Fruit fly (Drosophila melanogaster) whole organism, wandering third instar larva: ENCODE results near the gene RpS28b.

Source experiments
- CG32264 ChIP-seq: fragments of 200-800 bp; sonication (Bioruptor generic); optimal IDR thresholded peaks from 2 replicates; lab custom pipeline; 2016; ENCODE audit warnings: missing biosample characterization, missing genetic modification characterization
- CrebA ChIP-seq: fragments of 200-800 bp; sonication (Bioruptor generic); optimal IDR thresholded peaks from 2 replicates; lab custom pipeline; 2016; ENCODE audit warnings: missing biosample characterization, mild to moderate bottlenecking, missing genetic modification characterization, borderline replicate concordance
- Dfd ChIP-seq: fragments of >200 bp; optimal IDR thresholded peaks from 2 replicates; lab custom pipeline; 2017; ENCODE audit warnings: missing biosample characterization, missing genetic modification characterization
- Dif ChIP-seq: fragments of 200-275, 200-300 bp; sonication (Bioruptor generic); optimal IDR thresholded peaks from 2 replicates; lab custom pipeline; 2018; ENCODE audit warnings: missing biosample characterization, missing genetic modification characterization; ENCODE audit not compliant: partially characterized antibody
- GATAd ChIP-seq: sonication (Bioruptor generic); optimal IDR thresholded peaks from 2 replicates; lab custom pipeline; 2016; ENCODE audit warnings: missing biosample characterization, missing genetic modification characterization
- HLH106 ChIP-seq: fragments of 200-800 bp; optimal IDR thresholded peaks from 3 replicates; lab custom pipeline; 2019; ENCODE audit warnings: missing biosample characterization, mild to moderate bottlenecking, missing genetic modification characterization, moderate library complexity
- Hnf4 ChIP-seq: fragments of 200-800 bp; sonication (Bioruptor generic); optimal IDR thresholded peaks from 2 replicates; lab custom pipeline; 2016; ENCODE audit warnings: missing biosample characterization, mild to moderate bottlenecking, missing genetic modification characterization
- Hr78 ChIP-seq: fragments of >200 bp; optimal IDR thresholded peaks from 2 replicates; lab custom pipeline; 2017; ENCODE audit warnings: missing biosample characterization, missing genetic modification characterization
- Hr83 ChIP-seq: fragments of 200-300 bp; sonication (Bioruptor generic); optimal IDR thresholded peaks from 2 replicates; lab custom pipeline; 2016; ENCODE audit warnings: missing biosample characterization, mild to moderate bottlenecking, missing genetic modification characterization, moderate library complexity; ENCODE audit not compliant: poor library complexity, severe bottlenecking
- Jra ChIP-seq: sonication (Bioruptor generic); optimal IDR thresholded peaks from 2 replicates; lab custom pipeline; 2016; ENCODE audit warnings: missing biosample characterization, missing genetic modification characterization
- N ChIP-seq: fragments of >200 bp; optimal IDR thresholded peaks from 2 replicates; lab custom pipeline; 2018; ENCODE audit warnings: missing biosample characterization, missing external identifiers, missing genetic modification characterization
- Rel ChIP-seq, 2 experiments: fragments of 200-800 bp; sonication (Bioruptor generic) in 1 of 2; optimal IDR thresholded peaks; 2 replicates in 1 of 2; 3 replicates in 1 of 2; lab custom pipeline; 2016 to 2019; ENCODE audit warnings: mild to moderate bottlenecking in 2 of 2, missing biosample characterization in 2 of 2, missing genetic modification characterization in 2 of 2, moderate library complexity in 1 of 2
- Sp1 ChIP-seq: fragments of 200-800 bp; sonication (Bioruptor generic); optimal IDR thresholded peaks from 3 replicates; lab custom pipeline; 2019; ENCODE audit warnings: missing biosample characterization, mild to moderate bottlenecking, missing genetic modification characterization, moderate library complexity
- br ChIP-seq: fragments of 200-800 bp; sonication (Bioruptor generic); optimal IDR thresholded peaks from 2 replicates; lab custom pipeline; 2016; ENCODE audit warnings: missing biosample characterization, missing genetic modification characterization
- brk ChIP-seq: fragments of 200-800 bp; sonication (Bioruptor generic); optimal IDR thresholded peaks from 2 replicates; lab custom pipeline; 2016; ENCODE audit warnings: missing biosample characterization, mild to moderate bottlenecking, missing genetic modification characterization
- dl ChIP-seq, 2 experiments: fragments of 175-275, 200-275 bp in 1 of 2; fragments of 200-275 bp in 1 of 2; sonication (Bioruptor generic); optimal IDR thresholded peaks; lab custom pipeline; 2018; ENCODE audit warnings: mild to moderate bottlenecking in 2 of 2, missing biosample characterization in 2 of 2, missing genetic modification characterization in 2 of 2, moderate library complexity in 2 of 2; ENCODE audit not compliant: partially characterized antibody in 2 of 2, insufficient read depth in 1 of 2
- dmrt93B ChIP-seq: fragments of 200-800 bp; sonication (Bioruptor generic); optimal IDR thresholded peaks from 2 replicates; lab custom pipeline; 2018; ENCODE audit warnings: missing biosample characterization, mild to moderate bottlenecking, missing genetic modification characterization
- dsf ChIP-seq: sonication (Bioruptor generic); optimal IDR thresholded peaks from 2 replicates; lab custom pipeline; 2016; ENCODE audit warnings: missing biosample characterization, missing genetic modification characterization, borderline replicate concordance
- ey ChIP-seq: fragments of 200-800 bp; sonication (Bioruptor generic); optimal IDR thresholded peaks from 2 replicates; lab custom pipeline; 2016; ENCODE audit warnings: missing biosample characterization, missing genetic modification characterization
- foxo ChIP-seq, 2 experiments: fragments of 200-800 bp; sonication (Bioruptor generic); optimal IDR thresholded peaks; 2 replicates in 1 of 2; 3 replicates in 1 of 2; lab custom pipeline; 2016 to 2017; ENCODE audit warnings: missing biosample characterization in 2 of 2, missing genetic modification characterization in 2 of 2
- fru ChIP-seq: fragments of 200-800 bp; sonication (Bioruptor generic); optimal IDR thresholded peaks from 3 replicates; lab custom pipeline; 2016; ENCODE audit warnings: missing biosample characterization, mild to moderate bottlenecking, missing genetic modification characterization
- h ChIP-seq: fragments of 200-800 bp; sonication (Bioruptor generic); optimal IDR thresholded peaks from 3 replicates; lab custom pipeline; 2016; ENCODE audit warnings: missing biosample characterization, mild to moderate bottlenecking, missing genetic modification characterization
- psq ChIP-seq: fragments of 200-800 bp; sonication (Bioruptor generic); optimal IDR thresholded peaks from 3 replicates; lab custom pipeline; 2017; ENCODE audit warnings: missing biosample characterization, mild to moderate bottlenecking, missing genetic modification characterization, moderate library complexity
- rgr ChIP-seq: fragments of 200-800 bp; sonication (Bioruptor generic); optimal IDR thresholded peaks from 3 replicates; lab custom pipeline; 2016; ENCODE audit warnings: missing biosample characterization, mild to moderate bottlenecking, missing genetic modification characterization
- sage ChIP-seq: fragments of 200-800 bp; sonication (Bioruptor generic); optimal IDR thresholded peaks from 2 replicates; lab custom pipeline; 2016; ENCODE audit warnings: missing biosample characterization, mild to moderate bottlenecking, missing genetic modification characterization
- sv ChIP-seq: fragments of 200-800 bp; sonication (Bioruptor generic); optimal IDR thresholded peaks from 3 replicates; lab custom pipeline; 2016; ENCODE audit warnings: missing biosample characterization, missing genetic modification characterization
- tai ChIP-seq: sonication (Bioruptor generic); optimal IDR thresholded peaks from 2 replicates; lab custom pipeline; 2016; ENCODE audit warnings: missing biosample characterization, missing genetic modification characterization
- usp ChIP-seq: fragments of >200 bp; optimal IDR thresholded peaks from 2 replicates; lab custom pipeline; 2017; ENCODE audit warnings: missing biosample characterization, missing genetic modification characterization
- woc ChIP-seq: sonication (Bioruptor generic); optimal IDR thresholded peaks from 2 replicates; lab custom pipeline; 2016; ENCODE audit warnings: missing biosample characterization, mild to moderate bottlenecking, missing genetic modification characterization

RpS28b gene

DNA sequence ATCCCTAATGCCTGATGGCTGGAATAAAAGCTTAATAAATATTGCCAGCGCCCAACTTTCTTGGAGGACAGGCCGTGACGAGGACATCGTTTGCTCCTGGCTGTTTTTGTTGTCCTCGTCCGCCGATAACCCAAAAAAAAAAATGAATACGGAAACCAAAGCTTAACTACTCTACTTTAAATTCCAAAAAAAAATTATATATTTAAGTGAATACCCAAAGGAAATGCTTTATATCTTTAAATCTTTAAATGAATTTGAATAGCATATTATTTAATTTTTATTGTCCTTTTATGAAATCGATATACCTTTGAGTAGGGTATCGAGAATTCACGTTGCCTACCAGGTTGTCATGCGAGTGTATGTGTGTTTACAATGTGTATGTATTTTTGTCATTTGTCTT is 34.2 kb upstream of the RpS28b start:
- TF ChIP-seq sv (GFP tag; lab: Kevin White, UChicago) = no peak
- TF ChIP-seq dl (GFP tag; optimal IDR thresholded peaks at IDR 0.05; lab: Kevin White, UChicago; ENCODE audit: insufficient read depth in 1 of 2, partially characterized antibody in 2 of 2) = no peak
- no peak for TF ChIP-seq foxo (GFP tag; optimal IDR thresholded peaks at IDR 0.05; lab: Kevin White, UChicago)
- no peak for TF ChIP-seq Dif (GFP tag; lab: Kevin White, UChicago)
- TF ChIP-seq dsf (GFP tag; lab: Kevin White, UChicago) = no peak
- TF ChIP-seq Sp1 (GFP tag; lab: Kevin White, UChicago) = no peak
- no peak for TF ChIP-seq sage (GFP tag; lab: Kevin White, UChicago)
- TF ChIP-seq dmrt93B = no peak
- TF ChIP-seq Hr78 (GFP tag; lab: Kevin White, UChicago) = no peak
- no peak for TF ChIP-seq ey (GFP tag; lab: Kevin White, UChicago)
- no peak for TF ChIP-seq Dfd
- no peak for TF ChIP-seq usp (GFP tag; lab: Kevin White, UChicago)
- no peak for TF ChIP-seq Hr83 (GFP tag; lab: Kevin White, UChicago)
- no peak for TF ChIP-seq HLH106 (tag; lab: Kevin White, UChicago)
- TF ChIP-seq N (GFP tag; lab: Kevin White, UChicago) = no peak
- TF ChIP-seq CG32264 (GFP tag; lab: Kevin White, UChicago) = no peak
- TF ChIP-seq Hnf4 = no peak
- no peak for TF ChIP-seq psq (GFP tag; lab: Kevin White, UChicago)
- TF ChIP-seq h (GFP tag; lab: Kevin White, UChicago) = no peak

- no peak for TF ChIP-seq brk (GFP tag; lab: Kevin White, UChicago)
- no peak for TF ChIP-seq psq (GFP tag; lab: Kevin White, UChicago)
- TF ChIP-seq fru (GFP tag; lab: Kevin White, UChicago) = no peak
- TF ChIP-seq br (GFP tag; lab: Kevin White, UChicago) = no peak
- no peak for TF ChIP-seq GATAd
- TF ChIP-seq Hr83 (GFP tag; lab: Kevin White, UChicago) = no peak
- no peak for TF ChIP-seq Sp1 (GFP tag; lab: Kevin White, UChicago)
- TF ChIP-seq Dfd = no peak
- TF ChIP-seq CrebA = no peak
- no peak for TF ChIP-seq Rel (GFP tag; optimal IDR thresholded peaks at IDR 0.05; lab: Kevin White, UChicago)
- TF ChIP-seq Rel (tag; optimal IDR thresholded peaks at IDR 0.05; lab: Kevin White, UChicago) = no peak
These were observed 30.9 kb upstream of the RpS28b start for dm6 chrX:9523543-9523942.

dm6 chrX:9531869-9532268 is 22.6 kb upstream of the RpS28b start:
- TF ChIP-seq ey (GFP tag; lab: Kevin White, UChicago) (no peak), Rel (GFP tag; optimal IDR thresholded peaks at IDR 0.05; lab: Kevin White, UChicago) (no peak), Rel (tag; optimal IDR thresholded peaks at IDR 0.05; lab: Kevin White, UChicago) (no peak), sage (GFP tag; lab: Kevin White, UChicago) (no peak), tai (GFP tag; lab: Kevin White, UChicago) (no peak), sv (GFP tag; lab: Kevin White, UChicago) (no peak), dl (GFP tag; optimal IDR thresholded peaks at IDR 0.05; lab: Kevin White, UChicago; ENCODE audit: insufficient read depth in 1 of 2, partially characterized antibody in 2 of 2) (no peak), CrebA (no peak), woc (no peak), h (GFP tag; lab: Kevin White, UChicago) (no peak), HLH106 (tag; lab: Kevin White, UChicago) (no peak), Jra (no peak)
- TF ChIP-seq, all 38 proteins: peak for 0

DNA sequence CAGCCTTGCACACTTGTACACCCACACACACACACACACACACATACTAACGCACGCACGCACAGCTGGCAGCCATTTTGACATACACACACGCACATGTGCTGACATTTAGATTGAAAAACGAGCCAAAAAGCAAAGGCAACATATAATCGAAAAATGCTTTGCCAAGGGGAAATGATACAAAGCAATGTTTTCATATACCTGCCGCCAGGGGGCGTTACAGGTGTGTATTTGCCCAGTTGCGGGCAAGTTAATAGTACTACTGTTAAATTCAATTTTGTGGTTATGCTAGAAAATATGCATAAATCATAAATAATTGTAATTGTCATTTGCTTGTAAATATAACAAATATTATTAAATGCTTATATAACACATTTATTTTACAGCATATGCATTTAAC is 22.0 kb upstream of the RpS28b start:
- TF ChIP-seq Dfd (peak; percentile 54), rgr (GFP tag; lab: Kevin White, UChicago) (no peak)

- TF ChIP-seq sage (GFP tag; lab: Kevin White, UChicago) (no peak), tai (GFP tag; lab: Kevin White, UChicago) (no peak), Dif (GFP tag; lab: Kevin White, UChicago) (no peak)
These were observed 20.9 kb upstream of the RpS28b start, which contains the start of gene CG34026 for dm6 chrX:9533518-9533917. CG34026 (plus strand) TSS chrX:9533818.
